Fruit fly (Drosophila melanogaster) Kc167 (cell line): ENCODE measurements around the gene CG10801.

ENCODE experiments used
- Myc ChIP-seq: fragments of >200 bp; optimal IDR thresholded peaks from 2 replicates; lab custom pipeline; 2017; ENCODE audit warnings: missing external identifiers
- Sin3A ChIP-seq: fragments of >200 bp; optimal IDR thresholded peaks from 2 replicates; lab custom pipeline; 2018; ENCODE audit warnings: missing external identifiers

DNA sequence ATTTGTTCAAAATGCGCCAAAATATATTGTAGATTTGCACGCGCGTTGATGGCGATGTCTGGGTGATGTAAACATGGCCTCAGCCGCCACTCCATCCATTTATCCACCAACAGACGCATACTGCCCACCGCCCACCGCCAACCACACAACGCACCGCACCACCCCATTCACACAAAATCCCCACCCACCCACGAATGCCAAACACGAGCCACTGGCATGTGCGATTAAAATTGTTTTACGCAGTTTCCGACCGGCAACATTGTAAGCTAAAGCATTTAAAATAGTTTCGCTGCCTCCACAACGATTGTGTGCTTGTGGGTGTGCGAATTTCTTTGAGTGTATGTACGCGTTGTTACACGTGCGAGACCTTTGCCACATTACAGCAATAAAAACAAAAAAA, 19.9 kb upstream of the CG10801 start:
- TF ChIP-seq Sin3A (lab: Kevin White, UChicago) (no peak), Myc (lab: Kevin White, UChicago) (no peak)
